Worm (Caenorhabditis elegans) whole organism, L3 larva: ENCODE results near the gene R11D1.4.

Source experiments
- R02D3.7 ChIP-seq: fragments of 150-350 bp; optimal IDR thresholded peaks from 2 replicates; lab custom pipeline; 2014; ENCODE audit warnings: missing biosample characterization, missing genetic modification characterization
- ceh-28 ChIP-seq: fragments of 150-350 bp; optimal IDR thresholded peaks from 2 replicates; lab custom pipeline; 2014; ENCODE audit warnings: missing biosample characterization, missing genetic modification reagents, missing genetic modification characterization
- ceh-82 ChIP-seq: fragments of 150-350 bp; optimal IDR thresholded peaks from 2 replicates; lab custom pipeline; 2014; ENCODE audit warnings: missing biosample characterization, missing genetic modification characterization
- elt-3 ChIP-seq, 3 experiments: fragments of 150-350 bp in 1 of 3; sonication (generic microtip) in 2 of 3; optimal IDR thresholded peaks; 2 replicates in 2 of 3; 4 replicates in 1 of 3; lab custom pipeline; 2014 to 2017; ENCODE audit warnings: missing biosample characterization in 3 of 3, missing genetic modification characterization in 3 of 3
- mdl-1 ChIP-seq: fragments of 150-350 bp; optimal IDR thresholded peaks from 2 replicates; lab custom pipeline; 2014; ENCODE audit warnings: missing biosample characterization, missing genetic modification characterization
- nfya-1 ChIP-seq: sonication (generic microtip); optimal IDR thresholded peaks from 2 replicates; lab custom pipeline; 2017; ENCODE audit warnings: missing genetic modification characterization, mild to moderate bottlenecking, missing compliant biosample characterization, antibody characterized with exemption, moderate library complexity; ENCODE audit not compliant: insufficient read depth
- nhr-28 ChIP-seq: fragments of 150-350 bp; optimal IDR thresholded peaks from 2 replicates; lab custom pipeline; 2014; ENCODE audit warnings: missing biosample characterization, missing genetic modification characterization
- nhr-76 ChIP-seq: fragments of 150-350 bp; sonication (generic microtip); optimal IDR thresholded peaks from 5 replicates; lab custom pipeline; 2014; ENCODE audit warnings: missing biosample characterization, missing genetic modification characterization
- sea-2 ChIP-seq: fragments of 150-350 bp; sonication (generic microtip); optimal IDR thresholded peaks from 4 replicates; lab custom pipeline; 2014; ENCODE audit warnings: missing biosample characterization, missing genetic modification reagents, missing genetic modification characterization
- snpc-4 ChIP-seq: fragments of 150-350 bp; optimal IDR thresholded peaks from 2 replicates; lab custom pipeline; 2014; ENCODE audit warnings: missing biosample characterization, missing genetic modification characterization
- tbx-2 ChIP-seq: sonication (generic microtip); optimal IDR thresholded peaks from 2 replicates; lab custom pipeline; 2016; ENCODE audit warnings: mild to moderate bottlenecking, missing genetic modification characterization, missing compliant biosample characterization
- ztf-11 ChIP-seq: fragments of 150-350 bp; optimal IDR thresholded peaks from 2 replicates; lab custom pipeline; 2014; ENCODE audit warnings: missing biosample characterization, missing genetic modification characterization

- TF ChIP-seq ceh-82 (no peak), ztf-11 (tag; lab: Kevin White, UChicago) (no peak), elt-3 (tag; optimal IDR thresholded peaks at IDR 0.05; lab: Kevin White, UChicago) (no peak), snpc-4 (no peak), mdl-1 (tag; lab: Kevin White, UChicago) (no peak), nhr-28 (tag; lab: Kevin White, UChicago) (no peak), ceh-28 (tag; lab: Kevin White, UChicago) (no peak), R02D3.7 (no peak), nhr-76 (tag; lab: Kevin White, UChicago) (no peak), nfya-1 (tag; lab: Kevin White, UChicago) (no peak), tbx-2 (tag; lab: Kevin White, UChicago) (no peak), sea-2 (GFP tag; lab: Kevin White, UChicago) (no peak)
These were observed 33.8 kb upstream of the R11D1.4 start, which contains the start of gene C15C8.5 for ce11 chrV:12747856-12748255.
